Fruit fly (Drosophila melanogaster) whole organism, wandering third instar larva: ENCODE data around the gene Glys.

ENCODE experiments used
- Abd-B ChIP-seq: fragments of >200 bp; optimal IDR thresholded peaks from 2 replicates; lab custom pipeline; 2017; ENCODE audit warnings: missing biosample characterization, missing genetic modification characterization
- CG32264 ChIP-seq: fragments of 200-800 bp; sonication (Bioruptor generic); optimal IDR thresholded peaks from 2 replicates; lab custom pipeline; 2016; ENCODE audit warnings: missing biosample characterization, missing genetic modification characterization
- CG9705 ChIP-seq: fragments of 200-800 bp; sonication (Bioruptor generic); optimal IDR thresholded peaks from 2 replicates; lab custom pipeline; 2018; ENCODE audit warnings: missing biosample characterization, mild to moderate bottlenecking, missing genetic modification characterization
- CrebA ChIP-seq: fragments of 200-800 bp; sonication (Bioruptor generic); optimal IDR thresholded peaks from 2 replicates; lab custom pipeline; 2016; ENCODE audit warnings: missing biosample characterization, mild to moderate bottlenecking, missing genetic modification characterization, borderline replicate concordance
- Dfd ChIP-seq: fragments of >200 bp; optimal IDR thresholded peaks from 2 replicates; lab custom pipeline; 2017; ENCODE audit warnings: missing biosample characterization, missing genetic modification characterization
- Dif ChIP-seq: fragments of 200-275, 200-300 bp; sonication (Bioruptor generic); optimal IDR thresholded peaks from 2 replicates; lab custom pipeline; 2018; ENCODE audit warnings: missing biosample characterization, missing genetic modification characterization; ENCODE audit not compliant: partially characterized antibody
- GATAd ChIP-seq: sonication (Bioruptor generic); optimal IDR thresholded peaks from 2 replicates; lab custom pipeline; 2016; ENCODE audit warnings: missing biosample characterization, missing genetic modification characterization
- HLH106 ChIP-seq: fragments of 200-800 bp; optimal IDR thresholded peaks from 3 replicates; lab custom pipeline; 2019; ENCODE audit warnings: missing biosample characterization, mild to moderate bottlenecking, missing genetic modification characterization, moderate library complexity
- Hnf4 ChIP-seq: fragments of 200-800 bp; sonication (Bioruptor generic); optimal IDR thresholded peaks from 2 replicates; lab custom pipeline; 2016; ENCODE audit warnings: missing biosample characterization, mild to moderate bottlenecking, missing genetic modification characterization
- Hr78 ChIP-seq: fragments of >200 bp; optimal IDR thresholded peaks from 2 replicates; lab custom pipeline; 2017; ENCODE audit warnings: missing biosample characterization, missing genetic modification characterization
- Hr83 ChIP-seq: fragments of 200-300 bp; sonication (Bioruptor generic); optimal IDR thresholded peaks from 2 replicates; lab custom pipeline; 2016; ENCODE audit warnings: missing biosample characterization, mild to moderate bottlenecking, missing genetic modification characterization, moderate library complexity; ENCODE audit not compliant: poor library complexity, severe bottlenecking
- Jra ChIP-seq: sonication (Bioruptor generic); optimal IDR thresholded peaks from 2 replicates; lab custom pipeline; 2016; ENCODE audit warnings: missing biosample characterization, missing genetic modification characterization
- Mio ChIP-seq: sonication (Bioruptor generic); optimal IDR thresholded peaks from 2 replicates; lab custom pipeline; 2016; ENCODE audit warnings: missing biosample characterization, missing genetic modification characterization
- Myc ChIP-seq: fragments of >200 bp; optimal IDR thresholded peaks from 2 replicates; lab custom pipeline; 2017
- N ChIP-seq: fragments of >200 bp; optimal IDR thresholded peaks from 2 replicates; lab custom pipeline; 2018; ENCODE audit warnings: missing biosample characterization, missing external identifiers, missing genetic modification characterization
- OdsH ChIP-seq: fragments of 200-800 bp; sonication (Bioruptor generic); optimal IDR thresholded peaks from 2 replicates; lab custom pipeline; 2016; ENCODE audit warnings: missing biosample characterization, mild to moderate bottlenecking, missing genetic modification characterization
- Rel ChIP-seq, 2 experiments: fragments of 200-800 bp; sonication (Bioruptor generic) in 1 of 2; optimal IDR thresholded peaks; 2 replicates in 1 of 2; 3 replicates in 1 of 2; lab custom pipeline; 2016 to 2019; ENCODE audit warnings: mild to moderate bottlenecking in 2 of 2, missing biosample characterization in 2 of 2, missing genetic modification characterization in 2 of 2, moderate library complexity in 1 of 2
- Sp1 ChIP-seq: fragments of 200-800 bp; sonication (Bioruptor generic); optimal IDR thresholded peaks from 3 replicates; lab custom pipeline; 2019; ENCODE audit warnings: missing biosample characterization, mild to moderate bottlenecking, missing genetic modification characterization, moderate library complexity
- Vsx2 ChIP-seq: fragments of 200-300, 225-300 bp; sonication (Bioruptor generic); optimal IDR thresholded peaks from 2 replicates; lab custom pipeline; 2018; ENCODE audit warnings: missing biosample characterization, missing genetic modification characterization; ENCODE audit not compliant: partially characterized antibody
- br ChIP-seq: fragments of 200-800 bp; sonication (Bioruptor generic); optimal IDR thresholded peaks from 2 replicates; lab custom pipeline; 2016; ENCODE audit warnings: missing biosample characterization, missing genetic modification characterization
- brk ChIP-seq: fragments of 200-800 bp; sonication (Bioruptor generic); optimal IDR thresholded peaks from 2 replicates; lab custom pipeline; 2016; ENCODE audit warnings: missing biosample characterization, mild to moderate bottlenecking, missing genetic modification characterization
- dl ChIP-seq, 2 experiments: fragments of 175-275, 200-275 bp in 1 of 2; fragments of 200-275 bp in 1 of 2; sonication (Bioruptor generic); optimal IDR thresholded peaks; lab custom pipeline; 2018; ENCODE audit warnings: mild to moderate bottlenecking in 2 of 2, missing biosample characterization in 2 of 2, missing genetic modification characterization in 2 of 2, moderate library complexity in 2 of 2; ENCODE audit not compliant: partially characterized antibody in 2 of 2, insufficient read depth in 1 of 2
- dmrt93B ChIP-seq: fragments of 200-800 bp; sonication (Bioruptor generic); optimal IDR thresholded peaks from 2 replicates; lab custom pipeline; 2018; ENCODE audit warnings: missing biosample characterization, mild to moderate bottlenecking, missing genetic modification characterization
- dsf ChIP-seq: sonication (Bioruptor generic); optimal IDR thresholded peaks from 2 replicates; lab custom pipeline; 2016; ENCODE audit warnings: missing biosample characterization, missing genetic modification characterization, borderline replicate concordance
- ey ChIP-seq: fragments of 200-800 bp; sonication (Bioruptor generic); optimal IDR thresholded peaks from 2 replicates; lab custom pipeline; 2016; ENCODE audit warnings: missing biosample characterization, missing genetic modification characterization
- foxo ChIP-seq, 2 experiments: fragments of 200-800 bp; sonication (Bioruptor generic); optimal IDR thresholded peaks; 2 replicates in 1 of 2; 3 replicates in 1 of 2; lab custom pipeline; 2016 to 2017; ENCODE audit warnings: missing biosample characterization in 2 of 2, missing genetic modification characterization in 2 of 2
- fru ChIP-seq: fragments of 200-800 bp; sonication (Bioruptor generic); optimal IDR thresholded peaks from 3 replicates; lab custom pipeline; 2016; ENCODE audit warnings: missing biosample characterization, mild to moderate bottlenecking, missing genetic modification characterization
- h ChIP-seq: fragments of 200-800 bp; sonication (Bioruptor generic); optimal IDR thresholded peaks from 3 replicates; lab custom pipeline; 2016; ENCODE audit warnings: missing biosample characterization, mild to moderate bottlenecking, missing genetic modification characterization
- jim ChIP-seq: fragments of 175-275, 200-325 bp; sonication (Bioruptor generic); optimal IDR thresholded peaks from 2 replicates; lab custom pipeline; 2016; ENCODE audit warnings: missing biosample characterization, mild to moderate bottlenecking, missing genetic modification characterization
- lola ChIP-seq: fragments of >200 bp; optimal IDR thresholded peaks from 2 replicates; lab custom pipeline; 2017; ENCODE audit warnings: missing biosample characterization, missing genetic modification characterization
- pan ChIP-seq: fragments of >200 bp; optimal IDR thresholded peaks from 2 replicates; lab custom pipeline; 2017
- psq ChIP-seq: fragments of 200-800 bp; sonication (Bioruptor generic); optimal IDR thresholded peaks from 3 replicates; lab custom pipeline; 2017; ENCODE audit warnings: missing biosample characterization, mild to moderate bottlenecking, missing genetic modification characterization, moderate library complexity
- rgr ChIP-seq: fragments of 200-800 bp; sonication (Bioruptor generic); optimal IDR thresholded peaks from 3 replicates; lab custom pipeline; 2016; ENCODE audit warnings: missing biosample characterization, mild to moderate bottlenecking, missing genetic modification characterization
- sage ChIP-seq: fragments of 200-800 bp; sonication (Bioruptor generic); optimal IDR thresholded peaks from 2 replicates; lab custom pipeline; 2016; ENCODE audit warnings: missing biosample characterization, mild to moderate bottlenecking, missing genetic modification characterization
- sv ChIP-seq: fragments of 200-800 bp; sonication (Bioruptor generic); optimal IDR thresholded peaks from 3 replicates; lab custom pipeline; 2016; ENCODE audit warnings: missing biosample characterization, missing genetic modification characterization
- tai ChIP-seq: sonication (Bioruptor generic); optimal IDR thresholded peaks from 2 replicates; lab custom pipeline; 2016; ENCODE audit warnings: missing biosample characterization, missing genetic modification characterization
- usp ChIP-seq: fragments of >200 bp; optimal IDR thresholded peaks from 2 replicates; lab custom pipeline; 2017; ENCODE audit warnings: missing biosample characterization, missing genetic modification characterization
- woc ChIP-seq: sonication (Bioruptor generic); optimal IDR thresholded peaks from 2 replicates; lab custom pipeline; 2016; ENCODE audit warnings: missing biosample characterization, mild to moderate bottlenecking, missing genetic modification characterization

Glys gene

dm6 chr3R:15147038-15147744, at the start of gene Glys:
TSS of gene Glys (minus strand) at chr3R:15147531.
- TF ChIP-seq lola (GFP tag; lab: Kevin White, UChicago), result no peak
- TF ChIP-seq HLH106 (tag; lab: Kevin White, UChicago), result peak; percentile 20
- no peak for TF ChIP-seq tai (GFP tag; lab: Kevin White, UChicago)
- TF ChIP-seq CG32264 (GFP tag; lab: Kevin White, UChicago), result no peak
- peak; percentile 49 for TF ChIP-seq sage (GFP tag; lab: Kevin White, UChicago)
- TF ChIP-seq Hr78 (GFP tag; lab: Kevin White, UChicago), result no peak
- TF ChIP-seq psq (GFP tag; lab: Kevin White, UChicago), result peak; percentile 1
- peak; percentile 4 for TF ChIP-seq fru (GFP tag; lab: Kevin White, UChicago)
- no peak for TF ChIP-seq Sp1 (GFP tag; lab: Kevin White, UChicago)
- no peak for TF ChIP-seq foxo (GFP tag; optimal IDR thresholded peaks at IDR 0.05; lab: Kevin White, UChicago)
- TF ChIP-seq rgr (GFP tag; lab: Kevin White, UChicago), result no peak
- no peak for TF ChIP-seq CG9705 (GFP tag; lab: Kevin White, UChicago)
- TF ChIP-seq dl (GFP tag; optimal IDR thresholded peaks at IDR 0.05; lab: Kevin White, UChicago; ENCODE audit: insufficient read depth in 1 of 2, partially characterized antibody in 2 of 2), result no peak
- TF ChIP-seq Hnf4 (GFP tag; lab: Kevin White, UChicago), result no peak
- no peak for TF ChIP-seq dmrt93B (GFP tag; lab: Kevin White, UChicago)
- TF ChIP-seq Jra, result no peak
- TF ChIP-seq ey (GFP tag; lab: Kevin White, UChicago), result no peak
- TF ChIP-seq Vsx2 (GFP tag; lab: Kevin White, UChicago), result peak; percentile 9
- no peak for TF ChIP-seq dsf (GFP tag; lab: Kevin White, UChicago)
- no peak for TF ChIP-seq OdsH (GFP tag; lab: Kevin White, UChicago)
- no peak for TF ChIP-seq sv
- no peak for TF ChIP-seq usp
- TF ChIP-seq GATAd (GFP tag; lab: Kevin White, UChicago), result no peak
- peak; percentile 47 for TF ChIP-seq Hr83 (GFP tag; lab: Kevin White, UChicago)
- peak; percentile 14 for TF ChIP-seq br (GFP tag; lab: Kevin White, UChicago)
- no peak for TF ChIP-seq N (GFP tag; lab: Kevin White, UChicago)
- peak; percentile 43 for TF ChIP-seq h (GFP tag; lab: Kevin White, UChicago)
- no peak for TF ChIP-seq jim (GFP tag; lab: Kevin White, UChicago)
- TF ChIP-seq Abd-B (GFP tag; lab: Kevin White, UChicago), result no peak
- no peak for TF ChIP-seq Dfd (GFP tag; lab: Kevin White, UChicago)
- TF ChIP-seq Rel (GFP tag; optimal IDR thresholded peaks at IDR 0.05; lab: Kevin White, UChicago), result peak; percentile 67
- TF ChIP-seq Rel (tag; optimal IDR thresholded peaks at IDR 0.05; lab: Kevin White, UChicago), result peak; percentile 43
- TF ChIP-seq Mio (GFP tag; lab: Kevin White, UChicago), result no peak
- TF ChIP-seq CrebA (GFP tag; lab: Kevin White, UChicago), result no peak
- no peak for TF ChIP-seq brk (GFP tag; lab: Kevin White, UChicago)
- TF ChIP-seq pan (lab: Kevin White, UChicago), result no peak
- TF ChIP-seq Myc (lab: Kevin White, UChicago), result peak; percentile 8
- no peak for TF ChIP-seq woc (GFP tag; lab: Kevin White, UChicago)
- TF ChIP-seq Dif, result peak; percentile 41
- TF ChIP-seq, all 38 proteins: peak for 11
